Worm (Caenorhabditis elegans) whole organism, L1 larva: ENCODE results near the gene ckk-1.

ENCODE experiments used
- C16A3.4 ChIP-seq: fragments of 150-350 bp; optimal IDR thresholded peaks from 2 replicates; lab custom pipeline; 2014; ENCODE audit warnings: missing biosample characterization, missing genetic modification characterization
- Y116A8C.19 ChIP-seq: sonication (generic microtip); optimal IDR thresholded peaks from 2 replicates; lab custom pipeline; 2016; ENCODE audit warnings: missing compliant biosample characterization, missing genetic modification characterization, borderline replicate concordance
- alr-1 ChIP-seq: fragments of 200-800 bp; sonication (Bioruptor generic); optimal IDR thresholded peaks from 2 replicates; lab custom pipeline; 2018; ENCODE audit warnings: borderline replicate concordance, mild to moderate bottlenecking, missing genetic modification characterization, missing compliant biosample characterization
- blmp-1 ChIP-seq: fragments of 150-350 bp; optimal IDR thresholded peaks from 2 replicates; lab custom pipeline; 2014; ENCODE audit warnings: missing biosample characterization, missing genetic modification characterization
- ceh-82 ChIP-seq, 3 experiments: fragments of 150-350 bp in 1 of 3; sonication (generic microtip) in 2 of 3; optimal IDR thresholded peaks; 2 replicates each; lab custom pipeline; 2014 to 2017; ENCODE audit warnings: missing biosample characterization in 3 of 3, missing genetic modification characterization in 3 of 3
- ceh-88 ChIP-seq: fragments of 200-800 bp; sonication (Bioruptor generic); IDR thresholded peaks from 2 replicates; pipeline ENCODE4 v1.3.6; 2022; ENCODE audit warnings: missing genetic modification characterization, missing compliant biosample characterization
- ceh-90 ChIP-seq: sonication (generic microtip); optimal IDR thresholded peaks from 2 replicates; lab custom pipeline; 2016; ENCODE audit warnings: missing genetic modification characterization, missing compliant biosample characterization
- dpl-1 ChIP-seq, 3 experiments: fragments of 150-350 bp in 2 of 3; sonication (generic microtip) in 1 of 3; optimal IDR thresholded peaks; 2 replicates each; lab custom pipeline; 2014 to 2017; ENCODE audit warnings: missing biosample characterization in 3 of 3, missing genetic modification characterization in 3 of 3, missing genetic modification reagents in 3 of 3
- efl-1 ChIP-seq, 4 experiments: fragments of 150-350 bp; optimal IDR thresholded peaks in 3 of 4; peaks in 1 of 4; 1 replicate in 1 of 4; 2 replicates in 3 of 4; lab custom pipeline; 2014; ENCODE audit warnings: missing biosample characterization in 2 of 4, missing genetic modification characterization in 2 of 4, missing genetic modification reagents in 2 of 4
- efl-3 ChIP-seq: fragments of 200-800 bp; sonication (Bioruptor generic); optimal IDR thresholded peaks from 2 replicates; lab custom pipeline; 2018; ENCODE audit warnings: mild to moderate bottlenecking, missing genetic modification characterization, missing compliant biosample characterization
- egl-13 ChIP-seq: sonication (generic microtip); optimal IDR thresholded peaks from 2 replicates; lab custom pipeline; 2016; ENCODE audit warnings: missing genotype, missing genetic modification reagents, missing genetic modification characterization, missing compliant biosample characterization
- egl-27 ChIP-seq, 2 experiments: fragments of 150-350 bp in 1 of 2; sonication (generic microtip); optimal IDR thresholded peaks; 3 replicates each; lab custom pipeline; 2017 to 2018; ENCODE audit warnings: missing biosample characterization in 2 of 2, missing genetic modification characterization in 2 of 2, missing genetic modification reagents in 2 of 2
- elt-3 ChIP-seq, 6 experiments: fragments of 150-350 bp in 1 of 6; sonication (generic microtip); optimal IDR thresholded peaks; 2 replicates each; lab custom pipeline; 2017 to 2018; ENCODE audit warnings: missing biosample characterization in 6 of 6, missing genetic modification characterization in 6 of 6, inconsistent platforms in 1 of 6
- fkh-10 ChIP-seq: sonication (generic microtip); optimal IDR thresholded peaks from 2 replicates; lab custom pipeline; 2017; ENCODE audit warnings: missing biosample characterization, missing genetic modification reagents, missing genetic modification characterization
- fkh-8 ChIP-seq: sonication (generic microtip); optimal IDR thresholded peaks from 2 replicates; lab custom pipeline; 2016; ENCODE audit warnings: mild to moderate bottlenecking, missing genetic modification characterization, missing compliant biosample characterization
- hlh-17 ChIP-seq: fragments of 200-800 bp; sonication (Bioruptor generic); optimal IDR thresholded peaks from 2 replicates; lab custom pipeline; 2018; ENCODE audit warnings: missing genetic modification characterization, mild to moderate bottlenecking, missing compliant biosample characterization, moderate library complexity, borderline replicate concordance
- lin-13 ChIP-seq: fragments of 150-350 bp; optimal IDR thresholded peaks from 2 replicates; lab custom pipeline; 2014; ENCODE audit warnings: missing biosample characterization, missing genetic modification reagents, missing genetic modification characterization
- lin-15B ChIP-seq: fragments of 150-350 bp; sonication (generic microtip); optimal IDR thresholded peaks from 3 replicates; lab custom pipeline; 2014; ENCODE audit warnings: missing biosample characterization, missing genetic modification characterization
- lin-35 ChIP-seq, 2 experiments: fragments of 150-350 bp; optimal IDR thresholded peaks; 2 replicates each; lab custom pipeline; 2014; ENCODE audit warnings: missing biosample characterization in 2 of 2, missing genetic modification characterization in 2 of 2, missing genetic modification reagents in 2 of 2
- lin-39 ChIP-seq: fragments of 150-350 bp; optimal IDR thresholded peaks from 2 replicates; lab custom pipeline; 2014; ENCODE audit warnings: missing biosample characterization, missing genetic modification reagents, missing genetic modification characterization
- mab-9 ChIP-seq: fragments of 200-800 bp; sonication (Bioruptor generic); IDR thresholded peaks from 2 replicates; pipeline ENCODE4 v1.3.6; 2022; ENCODE audit warnings: missing genetic modification reagents, missing genetic modification characterization, missing compliant biosample characterization
- mdl-1 ChIP-seq, 2 experiments: fragments of 150-350 bp; optimal IDR thresholded peaks; 2 replicates each; lab custom pipeline; 2014 to 2017; ENCODE audit warnings: missing biosample characterization in 2 of 2, missing genetic modification characterization in 2 of 2, inconsistent platforms in 1 of 2
- nhr-12 ChIP-seq: sonication (generic microtip); optimal IDR thresholded peaks from 2 replicates; lab custom pipeline; 2017; ENCODE audit warnings: missing biosample characterization, missing genetic modification characterization
- nhr-19 ChIP-seq: fragments of 200-800 bp; sonication (Bioruptor generic); conservative IDR thresholded peaks from 2 replicates; pipeline ENCODE4 v1.3.6; 2022; ENCODE audit warnings: missing genetic modification characterization, missing compliant biosample characterization
- nhr-237 ChIP-seq: fragments of 150-350 bp; optimal IDR thresholded peaks from 2 replicates; lab custom pipeline; 2014; ENCODE audit warnings: missing biosample characterization, missing genetic modification characterization
- nhr-28 ChIP-seq: fragments of 150-350 bp; optimal IDR thresholded peaks from 2 replicates; lab custom pipeline; 2014; ENCODE audit warnings: missing biosample characterization, missing genetic modification characterization
- nhr-47 ChIP-seq: sonication (generic microtip); optimal IDR thresholded peaks from 2 replicates; lab custom pipeline; 2016; ENCODE audit warnings: mild to moderate bottlenecking, missing genetic modification characterization, moderate library complexity, missing compliant biosample characterization
- nhr-71 ChIP-seq: sonication (generic microtip); optimal IDR thresholded peaks from 2 replicates; lab custom pipeline; 2016; ENCODE audit warnings: mild to moderate bottlenecking, missing genetic modification characterization, moderate library complexity, missing compliant biosample characterization
- nhr-76 ChIP-seq: sonication (generic microtip); optimal IDR thresholded peaks from 2 replicates; lab custom pipeline; 2017; ENCODE audit warnings: missing biosample characterization, missing genetic modification characterization
- nhr-84 ChIP-seq: sonication (generic microtip); optimal IDR thresholded peaks from 2 replicates; lab custom pipeline; 2017; ENCODE audit warnings: missing biosample characterization, missing genetic modification characterization
- nhr-85 ChIP-seq: sonication (generic microtip); peaks from one replicate; lab custom pipeline; 2016; ENCODE audit warnings: missing genetic modification characterization, inconsistent platforms, missing compliant biosample characterization
- nhr-90 ChIP-seq: sonication (generic microtip); optimal IDR thresholded peaks from 2 replicates; lab custom pipeline; 2016; ENCODE audit warnings: mild to moderate bottlenecking, missing genetic modification characterization, missing compliant biosample characterization; ENCODE audit not compliant: poor library complexity
- pag-3 ChIP-seq: sonication (generic microtip); optimal IDR thresholded peaks from 2 replicates; lab custom pipeline; 2017; ENCODE audit warnings: missing genetic modification characterization, mild to moderate bottlenecking, missing compliant biosample characterization, antibody characterized with exemption, borderline replicate concordance; ENCODE audit not compliant: insufficient read depth
- pax-3 ChIP-seq: fragments of 200-800 bp; sonication (Bioruptor generic); optimal IDR thresholded peaks from 2 replicates; lab custom pipeline; 2018; ENCODE audit warnings: mild to moderate bottlenecking, missing genetic modification characterization, moderate library complexity, missing compliant biosample characterization
- rnt-1 ChIP-seq: sonication (generic microtip); optimal IDR thresholded peaks from 2 replicates; lab custom pipeline; 2016; ENCODE audit warnings: mild to moderate bottlenecking, missing genetic modification characterization, moderate library complexity, missing compliant biosample characterization
- snpc-4 ChIP-seq: fragments of 150-350 bp; optimal IDR thresholded peaks from 2 replicates; lab custom pipeline; 2014; ENCODE audit warnings: missing biosample characterization, missing genetic modification characterization
- snu-23 ChIP-seq: sonication (generic microtip); optimal IDR thresholded peaks from 2 replicates; lab custom pipeline; 2016; ENCODE audit warnings: missing genetic modification characterization, missing compliant biosample characterization
- sptf-1 ChIP-seq: fragments of 150-350 bp; optimal IDR thresholded peaks from 2 replicates; lab custom pipeline; 2014; ENCODE audit warnings: missing biosample characterization, missing genetic modification characterization
- sup-37 ChIP-seq: fragments of 200-800 bp; sonication (Bioruptor generic); optimal IDR thresholded peaks from 2 replicates; lab custom pipeline; 2018; ENCODE audit warnings: mild to moderate bottlenecking, missing genetic modification characterization, missing compliant biosample characterization
- swsn-7 ChIP-seq: sonication (generic microtip); optimal IDR thresholded peaks from 2 replicates; lab custom pipeline; 2016; ENCODE audit warnings: missing genetic modification characterization, missing compliant biosample characterization
- tbx-2 ChIP-seq: sonication (generic microtip); optimal IDR thresholded peaks from 2 replicates; lab custom pipeline; 2016; ENCODE audit warnings: missing genetic modification characterization, missing compliant biosample characterization
- tlp-1 ChIP-seq: fragments of 150-350 bp; optimal IDR thresholded peaks from 2 replicates; lab custom pipeline; 2014; ENCODE audit warnings: missing biosample characterization, missing genetic modification characterization
- unc-130 ChIP-seq: fragments of 150-350 bp; optimal IDR thresholded peaks from 2 replicates; lab custom pipeline; 2017; ENCODE audit warnings: missing biosample characterization, missing genetic modification characterization, inconsistent platforms
- unc-30 ChIP-seq: sonication (generic microtip); optimal IDR thresholded peaks from 2 replicates; lab custom pipeline; 2017; ENCODE audit warnings: missing biosample characterization, missing genetic modification characterization
- unc-86 ChIP-seq: sonication (generic microtip); optimal IDR thresholded peaks from 2 replicates; lab custom pipeline; 2016; ENCODE audit warnings: missing genetic modification characterization, missing compliant biosample characterization
- unc-98 ChIP-seq: fragments of 200-800 bp; sonication (Bioruptor generic); IDR thresholded peaks from 2 replicates; pipeline ENCODE4 v1.3.6; 2022; ENCODE audit warnings: missing genetic modification characterization, missing compliant biosample characterization
- ztf-4 ChIP-seq: fragments of 150-350 bp; optimal IDR thresholded peaks from 2 replicates; lab custom pipeline; 2014; ENCODE audit warnings: missing biosample characterization, missing genetic modification characterization

The ckk-1 gene

DNA sequence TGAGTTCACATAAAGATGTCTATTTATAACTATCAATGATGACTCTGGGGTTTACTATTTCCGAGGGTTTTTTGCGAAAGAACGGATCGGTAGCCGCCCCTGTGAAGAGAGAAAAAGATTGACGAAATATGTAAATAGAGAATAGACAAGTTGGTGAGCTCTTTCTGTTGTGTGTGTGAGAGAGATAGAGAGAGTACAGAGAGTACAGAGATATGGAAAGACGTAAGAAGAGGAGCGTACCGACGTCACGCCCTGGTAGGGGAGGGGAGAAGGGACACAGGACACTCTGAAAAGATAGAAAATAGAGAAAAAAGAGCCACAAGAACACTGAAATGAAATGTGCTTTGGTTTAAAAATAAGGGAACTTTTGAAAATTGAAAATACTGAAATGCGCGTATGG lies 53.0 kb downstream of the ckk-1 start (continued):
- TF ChIP-seq ceh-88 (no peak), efl-1 (optimal IDR thresholded peaks at IDR 0.05; lab: Kevin White, UChicago) (peak; percentile 29 to 30), efl-1 (GFP tag; optimal IDR thresholded peaks at IDR 0.05 in 1 of 2; lab: Kevin White, UChicago) (no peak), blmp-1 (tag; lab: Kevin White, UChicago) (no peak), fkh-8 (tag; lab: Kevin White, UChicago) (peak; percentile 41), snpc-4 (tag; lab: Kevin White, UChicago) (peak; percentile 1), egl-27 (tag; optimal IDR thresholded peaks at IDR 0.05; lab: Kevin White, UChicago) (no peak), unc-86 (tag; lab: Kevin White, UChicago) (peak; percentile 7), nhr-237 (tag; lab: Kevin White, UChicago) (no peak), unc-98 (GFP tag; lab: Robert Waterston, UW) (no peak), sptf-1 (tag; lab: Kevin White, UChicago) (no peak), lin-15B (tag; lab: Kevin White, UChicago) (no peak), dpl-1 (GFP tag; optimal IDR thresholded peaks at IDR 0.05; lab: Kevin White, UChicago) (peak in 1 of 3 experiments; percentile 32), egl-13 (no peak), lin-35 (GFP tag; optimal IDR thresholded peaks at IDR 0.05; lab: Kevin White, UChicago) (peak in 1 of 2 experiments; percentile 54), tlp-1 (tag; lab: Kevin White, UChicago) (no peak), alr-1 (tag; lab: Kevin White, UChicago) (no peak), nhr-12 (no peak), mab-9 (GFP tag; lab: Robert Waterston, UW) (no peak), rnt-1 (peak; percentile 43), efl-3 (GFP tag; lab: Kevin White, UChicago) (no peak), tbx-2 (peak; percentile 42), Y116A8C.19 (no peak), ceh-90 (tag; lab: Kevin White, UChicago) (no peak), nhr-85 (no peak), nhr-47 (tag; lab: Kevin White, UChicago) (peak; percentile 49), fkh-10 (GFP tag; lab: Kevin White, UChicago) (peak; percentile 5)

DNA sequence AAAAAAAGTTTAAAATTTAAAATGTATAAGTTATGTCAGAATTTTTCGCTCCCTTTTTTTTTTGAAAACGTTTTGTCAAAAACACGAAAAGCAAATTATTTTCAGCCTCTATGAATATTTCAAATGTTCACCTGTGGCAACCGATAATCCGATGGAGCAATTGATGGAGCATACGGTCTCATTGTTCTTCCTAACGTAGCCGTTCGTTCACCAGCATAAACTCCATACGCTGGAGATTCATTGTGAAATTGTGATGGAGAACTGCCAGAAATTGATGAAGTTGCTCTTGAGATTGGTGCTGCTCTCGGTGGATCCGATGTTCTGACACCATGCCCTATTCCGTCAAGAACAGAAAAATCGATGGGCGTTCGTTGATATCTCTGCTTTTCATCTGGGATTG lies 56.5 kb downstream of the ckk-1 start:
- TF ChIP-seq nhr-90 (tag; lab: Kevin White, UChicago) (no peak), nhr-84 (tag; lab: Kevin White, UChicago) (no peak), alr-1 (tag; lab: Kevin White, UChicago) (no peak), snu-23 (GFP tag; lab: Kevin White, UChicago) (no peak), lin-13 (GFP tag; lab: Kevin White, UChicago) (no peak), ceh-88 (no peak), sptf-1 (tag; lab: Kevin White, UChicago) (no peak), pax-3 (tag; lab: Kevin White, UChicago) (no peak), mdl-1 (tag; optimal IDR thresholded peaks at IDR 0.05; lab: Kevin White, UChicago) (no peak), pag-3 (tag; lab: Kevin White, UChicago) (no peak), nhr-28 (tag; lab: Kevin White, UChicago) (no peak), lin-35 (GFP tag; optimal IDR thresholded peaks at IDR 0.05; lab: Kevin White, UChicago) (no peak), nhr-237 (tag; lab: Kevin White, UChicago) (no peak)
- TF ChIP-seq, all 84 proteins: peak for 0

DNA sequence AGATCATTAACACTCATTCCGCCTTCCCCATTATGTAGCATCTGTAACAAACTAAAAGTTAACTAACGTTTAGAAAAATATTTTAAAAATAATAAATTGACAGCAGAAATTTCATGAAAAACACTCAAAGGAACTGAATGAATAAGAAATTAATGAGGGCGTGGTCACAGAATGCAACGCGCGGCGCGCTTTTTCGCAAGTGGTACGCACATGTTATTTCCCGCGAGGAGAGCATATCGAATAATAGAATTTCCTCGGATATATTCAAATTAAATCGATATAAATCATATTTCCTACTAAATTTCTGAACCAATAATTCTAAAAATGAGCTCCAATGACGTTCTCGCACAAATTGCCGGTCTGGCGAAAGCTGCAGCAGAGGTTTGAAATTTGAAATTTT lies 57.4 kb downstream of the ckk-1 start, which contains the start of the genes abi-1 and arle-14:
Gene abi-1 (minus strand): TSS at position 51 of the 400 bp plus-strand sequence.
Gene arle-14 (plus strand): TSS at position 217 of the 400 bp plus-strand sequence.
- no peak for TF ChIP-seq ztf-4 (tag; lab: Kevin White, UChicago)
- TF ChIP-seq elt-3 (tag; optimal IDR thresholded peaks at IDR 0.05; lab: Kevin White, UChicago) = no peak
- TF ChIP-seq nhr-19 (GFP tag; lab: Robert Waterston, UW) = no peak
- TF ChIP-seq efl-3 (GFP tag; lab: Kevin White, UChicago) = no peak
- TF ChIP-seq lin-39 (tag; lab: Kevin White, UChicago) = no peak
- TF ChIP-seq efl-1 (optimal IDR thresholded peaks at IDR 0.05; lab: Kevin White, UChicago) = peak; percentile 8 to 32
- peak; percentile 3 to 83 for TF ChIP-seq efl-1 (GFP tag; optimal IDR thresholded peaks at IDR 0.05 in 1 of 2; lab: Kevin White, UChicago)
- TF ChIP-seq snpc-4 (tag; lab: Kevin White, UChicago) = no peak
- no peak for TF ChIP-seq unc-86 (tag; lab: Kevin White, UChicago)
- TF ChIP-seq nhr-76 (tag; lab: Kevin White, UChicago) = no peak
- TF ChIP-seq unc-30 = no peak
- peak; percentile 9 for TF ChIP-seq unc-130 (tag; lab: Kevin White, UChicago)
- TF ChIP-seq sup-37 (GFP tag; lab: Kevin White, UChicago) = no peak
- peak; percentile 29 for TF ChIP-seq swsn-7 (tag; lab: Kevin White, UChicago)
- TF ChIP-seq dpl-1 (GFP tag; optimal IDR thresholded peaks at IDR 0.05; lab: Kevin White, UChicago) = peak in 2 of 3 experiments; percentile 22 to 32
- TF ChIP-seq ceh-82 (tag; optimal IDR thresholded peaks at IDR 0.05; lab: Kevin White, UChicago) = no peak
- TF ChIP-seq C16A3.4 (tag; lab: Kevin White, UChicago) = no peak
- TF ChIP-seq lin-35 (GFP tag; optimal IDR thresholded peaks at IDR 0.05; lab: Kevin White, UChicago) = peak; percentile 17 to 22
- TF ChIP-seq mab-9 (GFP tag; lab: Robert Waterston, UW) = no peak
- no peak for TF ChIP-seq hlh-17 (GFP tag; lab: Kevin White, UChicago)
- TF ChIP-seq nhr-71 (tag; lab: Kevin White, UChicago) = peak; percentile 42
- no peak for TF ChIP-seq alr-1 (tag; lab: Kevin White, UChicago)
- TF ChIP-seq mdl-1 (tag; optimal IDR thresholded peaks at IDR 0.05; lab: Kevin White, UChicago) = no peak
